Worm (Caenorhabditis elegans) whole organism, mixed stage, embryonic: ENCODE results near the gene irld-64.

Experiments
- ces-1 ChIP-seq: fragments of 150-350 bp; optimal IDR thresholded peaks from 2 replicates; lab custom pipeline; 2014; ENCODE audit warnings: missing biosample characterization, missing genetic modification reagents, missing genetic modification characterization
- ham-2 ChIP-seq: fragments of 200-800 bp; sonication (Bioruptor generic); optimal IDR thresholded peaks from 2 replicates; lab custom pipeline; 2018; ENCODE audit warnings: mild to moderate bottlenecking, missing genetic modification characterization, missing compliant biosample characterization

ce11 chrII:2966350-2966749 is 36.0 kb upstream of the irld-64 start:
- TF ChIP-seq ces-1 (GFP tag; lab: Kevin White, UChicago) = no peak
- TF ChIP-seq ham-2 (GFP tag; lab: Kevin White, UChicago) = no peak
